Worm (Caenorhabditis elegans) whole organism, L4 larva: Measurements from ENCODE around the gene C40C9.4.

Experiments
- D1046.2 ChIP-seq: fragments of 200-800 bp; sonication (Bioruptor generic); IDR thresholded peaks from 2 replicates; pipeline ENCODE4 v1.3.6; 2022; ENCODE audit warnings: missing genetic modification characterization, missing compliant biosample characterization
- F10B5.3 ChIP-seq: sonication (generic microtip); optimal IDR thresholded peaks from 2 replicates; lab custom pipeline; 2016; ENCODE audit warnings: mild to moderate bottlenecking, missing genetic modification characterization, missing compliant biosample characterization
- T20F7.1 ChIP-seq: fragments of 200-800 bp; sonication (Bioruptor generic); optimal IDR thresholded peaks from 2 replicates; lab custom pipeline; 2018; ENCODE audit warnings: mild to moderate bottlenecking, missing genetic modification characterization, missing compliant biosample characterization
- Y5F2A.4 ChIP-seq: fragments of 200-800 bp; sonication (Bioruptor generic); optimal IDR thresholded peaks from 2 replicates; lab custom pipeline; 2018; ENCODE audit warnings: mild to moderate bottlenecking, missing genetic modification characterization, missing compliant biosample characterization
- ZK546.5 ChIP-seq, 2 experiments: sonication (generic microtip); optimal IDR thresholded peaks; 2 replicates each; lab custom pipeline; 2017; ENCODE audit warnings: missing biosample characterization in 2 of 2, missing genetic modification characterization in 2 of 2
- ceh-28 ChIP-seq: fragments of 150-350 bp; optimal IDR thresholded peaks from 2 replicates; lab custom pipeline; 2014; ENCODE audit warnings: missing biosample characterization, missing genetic modification reagents, missing genetic modification characterization
- ctbp-1 ChIP-seq: fragments of 200-800 bp; sonication (Bioruptor generic); IDR thresholded peaks from 2 replicates; pipeline ENCODE4 v1.3.6; 2022; ENCODE audit warnings: missing genetic modification reagents, missing genetic modification characterization, missing compliant biosample characterization
- dve-1 ChIP-seq: sonication (generic microtip); optimal IDR thresholded peaks from 2 replicates; lab custom pipeline; 2017; ENCODE audit warnings: antibody characterized with exemption, mild to moderate bottlenecking, missing genetic modification characterization, missing compliant biosample characterization; ENCODE audit not compliant: insufficient read depth
- fkh-10 ChIP-seq: fragments of 150-350 bp; optimal IDR thresholded peaks from 2 replicates; lab custom pipeline; 2014; ENCODE audit warnings: missing biosample characterization, missing genetic modification reagents, missing genetic modification characterization
- fos-1 ChIP-seq: fragments of 150-350 bp; optimal IDR thresholded peaks from 2 replicates; lab custom pipeline; 2014; ENCODE audit warnings: missing biosample characterization, missing genetic modification characterization
- hlh-30 ChIP-seq: sonication (generic microtip); optimal IDR thresholded peaks from 2 replicates; lab custom pipeline; 2017; ENCODE audit warnings: antibody characterized with exemption, mild to moderate bottlenecking, missing genetic modification characterization, missing compliant biosample characterization; ENCODE audit not compliant: insufficient read depth
- hmg-1.1 ChIP-seq: fragments of 200-800 bp; sonication (Bioruptor generic); IDR thresholded peaks from 2 replicates; pipeline ENCODE4 v1.3.6; 2022; ENCODE audit warnings: missing genetic modification reagents, missing genetic modification characterization, missing compliant biosample characterization
- jun-1 ChIP-seq: fragments of 150-350 bp; optimal IDR thresholded peaks from 2 replicates; lab custom pipeline; 2014; ENCODE audit warnings: missing biosample characterization, missing genetic modification reagents, missing genetic modification characterization
- lin-15B ChIP-seq: fragments of 150-350 bp; sonication (generic microtip); optimal IDR thresholded peaks from 3 replicates; lab custom pipeline; 2014; ENCODE audit warnings: missing biosample characterization, missing genetic modification characterization
- lir-3 ChIP-seq: sonication (generic microtip); optimal IDR thresholded peaks from 2 replicates; lab custom pipeline; 2016; ENCODE audit warnings: mild to moderate bottlenecking, missing genetic modification characterization, missing compliant biosample characterization
- madf-5 ChIP-seq, 2 experiments: fragments of 200-800 bp; sonication (Bioruptor generic); IDR thresholded peaks; 2 replicates each; pipeline ENCODE4 v1.3.6; 2022; ENCODE audit warnings: missing compliant biosample characterization in 2 of 2, missing genetic modification characterization in 2 of 2
- mdt-29 ChIP-seq: fragments of 200-800 bp; sonication (Bioruptor generic); IDR thresholded peaks from 2 replicates; pipeline ENCODE4 v1.3.6; 2022; ENCODE audit warnings: missing genetic modification reagents, missing genetic modification characterization, missing compliant biosample characterization
- mep-1 ChIP-seq: fragments of 150-350 bp; sonication (generic microtip); optimal IDR thresholded peaks from 3 replicates; lab custom pipeline; 2014; ENCODE audit warnings: missing biosample characterization, missing genetic modification characterization
- mxl-2 ChIP-seq: fragments of 200-800 bp; sonication (Bioruptor generic); conservative IDR thresholded peaks from 2 replicates; pipeline ENCODE4 v1.3.6; 2022; ENCODE audit warnings: missing genetic modification reagents, missing genetic modification characterization, missing compliant biosample characterization
- nhr-102 ChIP-seq: sonication (generic microtip); optimal IDR thresholded peaks from 2 replicates; lab custom pipeline; 2016; ENCODE audit warnings: mild to moderate bottlenecking, missing genetic modification characterization, moderate library complexity, missing compliant biosample characterization
- nhr-111 ChIP-seq: fragments of 200-800 bp; sonication (Bioruptor generic); optimal IDR thresholded peaks from 2 replicates; lab custom pipeline; 2018; ENCODE audit warnings: mild to moderate bottlenecking, missing genetic modification characterization, missing compliant biosample characterization
- nhr-25 ChIP-seq: sonication (generic microtip); optimal IDR thresholded peaks from 2 replicates; lab custom pipeline; 2017; ENCODE audit warnings: missing genetic modification characterization, mild to moderate bottlenecking, missing compliant biosample characterization, antibody characterized with exemption, moderate library complexity, borderline replicate concordance; ENCODE audit not compliant: insufficient read depth
- nhr-28 ChIP-seq: fragments of 150-350 bp; optimal IDR thresholded peaks from 2 replicates; lab custom pipeline; 2014; ENCODE audit warnings: missing biosample characterization, missing genetic modification characterization
- pha-4 ChIP-seq, 2 experiments: fragments of 150-350 bp in 1 of 2; fragments of 200-800 bp in 1 of 2; sonication (Bioruptor generic) in 1 of 2; IDR thresholded peaks in 1 of 2; optimal IDR thresholded peaks in 1 of 2; 2 replicates each; pipeline versions ENCODE4 v1.3.6 to Lab custom; 2014 to 2022; ENCODE audit warnings: missing genetic modification characterization in 2 of 2, missing genetic modification reagents in 2 of 2, missing biosample characterization in 1 of 2, missing compliant biosample characterization in 1 of 2
- saeg-2 ChIP-seq: fragments of 200-800 bp; sonication (Bioruptor generic); IDR thresholded peaks from 2 replicates; pipeline ENCODE4 v1.3.6; 2022; ENCODE audit warnings: missing genetic modification reagents, missing genetic modification characterization, missing compliant biosample characterization
- skn-1 ChIP-seq: fragments of 150-350 bp; optimal IDR thresholded peaks from 2 replicates; lab custom pipeline; 2014; ENCODE audit warnings: missing biosample characterization, missing genetic modification characterization
- snpc-4 ChIP-seq: fragments of 150-350 bp; optimal IDR thresholded peaks from 2 replicates; lab custom pipeline; 2014; ENCODE audit warnings: missing biosample characterization, missing genetic modification characterization
- spr-1 ChIP-seq: sonication (generic microtip); optimal IDR thresholded peaks from 2 replicates; lab custom pipeline; 2016; ENCODE audit warnings: mild to moderate bottlenecking, missing genetic modification characterization, missing compliant biosample characterization
- unc-130 ChIP-seq: sonication (generic microtip); optimal IDR thresholded peaks from 2 replicates; lab custom pipeline; 2016; ENCODE audit warnings: missing genetic modification reagents, missing genetic modification characterization, missing compliant biosample characterization
- unc-62 ChIP-seq, 3 experiments: fragments of 150-350 bp in 1 of 3; sonication (generic microtip); optimal IDR thresholded peaks in 2 of 3; peaks in 1 of 3; 1 replicate in 1 of 3; 2 replicates in 2 of 3; lab custom pipeline; 2014 to 2017; ENCODE audit warnings: missing biosample characterization in 3 of 3, missing genetic modification characterization in 3 of 3, missing genetic modification reagents in 3 of 3, missing genotype in 1 of 3
- zag-1 ChIP-seq: fragments of 150-350 bp; optimal IDR thresholded peaks from 2 replicates; lab custom pipeline; 2014; ENCODE audit warnings: missing biosample characterization, missing genetic modification characterization
- zfp-2 ChIP-seq: sonication (generic microtip); optimal IDR thresholded peaks from 2 replicates; lab custom pipeline; 2016; ENCODE audit warnings: mild to moderate bottlenecking, missing genetic modification characterization, missing compliant biosample characterization
- zip-11 ChIP-seq: fragments of 200-800 bp; sonication (Bioruptor generic); IDR thresholded peaks from 2 replicates; pipeline ENCODE4 v1.3.6; 2022; ENCODE audit warnings: missing genetic modification characterization, missing compliant biosample characterization
- ztf-11 ChIP-seq: fragments of 150-350 bp; optimal IDR thresholded peaks from 2 replicates; lab custom pipeline; 2014; ENCODE audit warnings: missing biosample characterization, missing genetic modification characterization

The C40C9.4 gene

ce11 chrX:13604946-13605617 lies 45.8 kb upstream of the C40C9.4 start, which contains the start of gene F54B11.9 (continued):
- no peak for TF ChIP-seq saeg-2 (GFP tag; lab: Robert Waterston, UW)
- no peak for TF ChIP-seq Y5F2A.4 (GFP tag; lab: Kevin White, UChicago)
- TF ChIP-seq madf-5 (GFP tag; IDR thresholded peaks at IDR 0.05; lab: Robert Waterston, UW): no peak
- TF ChIP-seq ceh-28 (tag; lab: Kevin White, UChicago): no peak
- no peak for TF ChIP-seq T20F7.1 (GFP tag; lab: Kevin White, UChicago)

- TF ChIP-seq zip-11 (GFP tag; lab: Robert Waterston, UW): no peak
- no peak for TF ChIP-seq lin-15B (tag; lab: Kevin White, UChicago)
- no peak for TF ChIP-seq mxl-2 (GFP tag; lab: Robert Waterston, UW)
- TF ChIP-seq ctbp-1 (GFP tag; lab: Robert Waterston, UW): no peak
- no peak for TF ChIP-seq unc-130 (GFP tag; lab: Kevin White, UChicago)
- TF ChIP-seq Y5F2A.4 (GFP tag; lab: Kevin White, UChicago): no peak
- no peak for TF ChIP-seq mdt-29 (GFP tag; lab: Robert Waterston, UW)
- TF ChIP-seq saeg-2 (GFP tag; lab: Robert Waterston, UW): no peak
- no peak for TF ChIP-seq zfp-2
- no peak for TF ChIP-seq lir-3
- TF ChIP-seq zag-1 (tag; lab: Kevin White, UChicago): no peak
- TF ChIP-seq hlh-30 (tag; lab: Kevin White, UChicago): no peak
- no peak for TF ChIP-seq snpc-4 (tag; lab: Kevin White, UChicago)
- TF ChIP-seq skn-1 (tag; lab: Kevin White, UChicago): no peak
- TF ChIP-seq nhr-25 (tag; lab: Kevin White, UChicago): no peak
- no peak for TF ChIP-seq nhr-28 (tag; lab: Kevin White, UChicago)
- TF ChIP-seq T20F7.1 (GFP tag; lab: Kevin White, UChicago): no peak
- TF ChIP-seq ZK546.5 (tag; optimal IDR thresholded peaks at IDR 0.05; lab: Kevin White, UChicago): no peak
- TF ChIP-seq nhr-111: no peak
These were observed 45.0 kb upstream of the C40C9.4 start for ce11 chrX:13605854-13606253.

- TF ChIP-seq snpc-4 (tag; lab: Kevin White, UChicago): no peak
- no peak for TF ChIP-seq jun-1 (tag; lab: Kevin White, UChicago)
- TF ChIP-seq fkh-10 (GFP tag; lab: Kevin White, UChicago): peak; percentile 52
- TF ChIP-seq spr-1 (tag; lab: Kevin White, UChicago): no peak
These were observed 40.9 kb upstream of the C40C9.4 start for ce11 chrX:13610040-13610439.

- peak in 1 of 2 experiments; percentile 57 for TF ChIP-seq unc-62 (GFP tag; optimal IDR thresholded peaks at IDR 0.05 in 1 of 2; lab: Kevin White, UChicago)
- no peak for TF ChIP-seq unc-62 (tag; optimal IDR thresholded peaks at IDR 0.05; lab: Kevin White, UChicago)
- TF ChIP-seq spr-1 (tag; lab: Kevin White, UChicago): no peak
These were observed 35.7 kb upstream of the C40C9.4 start for ce11 chrX:13615181-13615580.

ce11 chrX:13618574-13618973 lies 32.3 kb upstream of the C40C9.4 start, which contains the start of gene nlp-53:
nlp-53 (plus strand) TSS chrX:13618874.
- peak in 1 of 2 experiments; percentile 41 for TF ChIP-seq unc-62 (GFP tag; optimal IDR thresholded peaks at IDR 0.05 in 1 of 2; lab: Kevin White, UChicago)
- no peak for TF ChIP-seq unc-62 (tag; optimal IDR thresholded peaks at IDR 0.05; lab: Kevin White, UChicago)
- TF ChIP-seq zfp-2: no peak
- TF ChIP-seq, all 104 proteins: peak for 1

- no peak for TF ChIP-seq D1046.2
- no peak for TF ChIP-seq F10B5.3 (tag; lab: Kevin White, UChicago)
- TF ChIP-seq fos-1: no peak
- TF ChIP-seq nhr-102 (tag; lab: Kevin White, UChicago): no peak
- no peak for TF ChIP-seq hmg-1.1 (GFP tag; lab: Robert Waterston, UW)
- no peak for TF ChIP-seq dve-1
- TF ChIP-seq mep-1 (tag; lab: Kevin White, UChicago): no peak
- no peak for TF ChIP-seq pha-4 (GFP tag; IDR thresholded peaks at IDR 0.05; lab: Robert Waterston, UW)
- TF ChIP-seq pha-4 (tag; optimal IDR thresholded peaks at IDR 0.05; lab: Kevin White, UChicago): no peak
- TF ChIP-seq ztf-11: no peak
These were observed 29.3 kb upstream of the C40C9.4 start, which contains the start of gene Y12A6A.1 for ce11 chrX:13621628-13622027. Y12A6A.1 (minus strand) TSS chrX:13621728.
